Fruit fly (Drosophila melanogaster): ENCODE results near the gene CG33235.

- TF ChIP-seq CTCF (optimal IDR thresholded peaks at IDR 0.05): no peak
- no peak for TF ChIP-seq CG8478 (optimal IDR thresholded peaks at IDR 0.05)
These were observed 37.7 kb downstream of the CG33235 start for dm6 chrX:11453638-11454037.
